Worm (Caenorhabditis elegans): Measurements from ENCODE around the gene phat-4.

DNA sequence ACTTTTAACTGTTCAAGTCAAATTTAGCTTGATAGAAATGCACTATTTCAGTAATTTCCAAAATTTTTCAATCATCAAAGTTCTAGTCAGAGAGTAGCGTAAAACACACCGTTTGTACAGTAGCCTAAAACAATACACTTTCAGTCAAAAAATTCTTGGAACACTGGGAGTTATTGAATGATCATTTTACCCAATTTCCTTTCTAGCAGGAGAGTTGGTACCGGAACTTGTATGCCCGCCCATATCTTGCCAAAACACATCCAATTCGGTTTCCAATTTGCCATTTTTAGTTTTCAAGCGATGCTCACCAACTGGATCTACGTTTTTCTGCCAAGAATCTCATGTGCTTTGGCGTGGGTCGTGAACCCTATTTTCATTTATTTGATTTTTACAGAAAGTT lies 25.4 kb upstream of the phat-4 start, which contains the start of gene srj-39:
- TF ChIP-seq ref-1 (GFP tag; conservative IDR thresholded peaks at IDR 0.05): no peak
- no peak for TF ChIP-seq ztf-29 (GFP tag; IDR thresholded peaks at IDR 0.05)
- TF ChIP-seq cog-1 (tag; optimal IDR thresholded peaks at IDR 0.05): no peak
- no peak for TF ChIP-seq ztf-23 (GFP tag; IDR thresholded peaks at IDR 0.05)
- no peak for TF ChIP-seq flt-1 (GFP tag; IDR thresholded peaks at IDR 0.05)
- no peak for TF ChIP-seq med-1 (GFP tag; optimal IDR thresholded peaks at IDR 0.05; ENCODE audit: insufficient read depth)

Measured in whole organism, midembryonic.